ENCODE assay signal across 1 fruit fly cellular context in the genomic region with DNA sequence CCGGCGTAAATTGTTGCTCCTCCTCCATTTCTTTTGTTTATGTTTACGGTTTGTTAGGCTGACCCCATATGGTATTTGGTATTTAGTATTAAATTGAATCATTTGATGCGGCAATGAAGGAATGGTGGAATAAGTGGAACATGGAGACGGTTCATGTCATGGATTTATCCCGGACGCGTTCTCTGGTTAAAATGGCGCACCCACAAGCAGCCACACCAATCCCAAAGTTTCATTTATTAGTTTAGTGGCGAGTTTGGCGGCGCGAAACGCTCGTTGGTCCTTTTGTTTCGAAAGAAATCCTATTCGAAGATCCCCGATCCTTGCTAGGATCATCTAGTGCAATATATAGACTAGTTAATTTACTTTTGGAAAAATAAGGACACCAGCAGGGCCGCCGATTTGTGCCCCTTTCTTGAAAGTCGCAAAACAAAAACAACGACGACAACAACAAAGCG.
TF ChIP-seq lines count a peak whose summit lies in the region.

TSS of gene CG6685 (minus strand) at position 51 of the 455 bp plus-strand sequence.
TSS of gene Dronc (plus strand) at position 213 of the 455 bp plus-strand sequence.

TF ChIP-seq in whole organism, embryonic, 481 proteins besides CTCF, POLR2A, EP300 and RAD21 (continued from another document):
- TF ChIP-seq bigmax (GFP tag; optimal IDR thresholded peaks at IDR 0.05; lab: Kevin White, UChicago) = no peak
- TF ChIP-seq CG7372 (GFP tag; IDR thresholded peaks at IDR 0.05; lab: Robert Waterston, UW) = no peak
- no peak for TF ChIP-seq tio (GFP tag; optimal IDR thresholded peaks at IDR 0.05; lab: Kevin White, UChicago)
- TF ChIP-seq Antp (GFP tag; optimal IDR thresholded peaks at IDR 0.05; lab: Kevin White, UChicago) = no peak
- TF ChIP-seq lbe (GFP tag; optimal IDR thresholded peaks at IDR 0.05; lab: Kevin White, UChicago) = no peak
- no peak for TF ChIP-seq cas (GFP tag; IDR thresholded peaks at IDR 0.05; lab: Robert Waterston, UW)
- TF ChIP-seq slp2 (GFP tag; optimal IDR thresholded peaks at IDR 0.05; lab: Kevin White, UChicago) = no peak
- no peak for TF ChIP-seq gsb (GFP tag; IDR thresholded peaks at IDR 0.05; lab: Robert Waterston, UW)
- no peak for TF ChIP-seq grau (tag; optimal IDR thresholded peaks at IDR 0.05; lab: Kevin White, UChicago)
- TF ChIP-seq CG11456 (GFP tag; IDR thresholded peaks at IDR 0.05; lab: Robert Waterston, UW) = no peak
- TF ChIP-seq pb (GFP tag; optimal IDR thresholded peaks at IDR 0.05; lab: Kevin White, UChicago) = no peak
- TF ChIP-seq phol (tag; optimal IDR thresholded peaks at IDR 0.05; lab: Kevin White, UChicago) = peak; percentile 94
- no peak for TF ChIP-seq HLHmδ (GFP tag; optimal IDR thresholded peaks at IDR 0.05; lab: Kevin White, UChicago)
- no peak for TF ChIP-seq CG17328 (GFP tag; IDR thresholded peaks at IDR 0.05; lab: Robert Waterston, UW)
- TF ChIP-seq nmo (GFP tag; optimal IDR thresholded peaks at IDR 0.05; lab: Kevin White, UChicago) = peak; percentile 57
- no peak for TF ChIP-seq z (GFP tag; IDR thresholded peaks at IDR 0.05; lab: Robert Waterston, UW)
- TF ChIP-seq CG15479 (GFP tag; optimal IDR thresholded peaks at IDR 0.05; lab: Kevin White, UChicago) = no peak
- TF ChIP-seq tx (GFP tag; optimal IDR thresholded peaks at IDR 0.05; lab: Kevin White, UChicago) = no peak
- TF ChIP-seq sens-2 (GFP tag; IDR thresholded peaks at IDR 0.05; lab: Robert Waterston, UW) = no peak
- peak in 1 of 2 experiments; percentile 80 for TF ChIP-seq Hr78 (GFP tag; optimal IDR thresholded peaks at IDR 0.05; lab: Kevin White, UChicago)
- TF ChIP-seq Awh (GFP tag; IDR thresholded peaks at IDR 0.05; lab: Robert Waterston, UW) = no peak
- TF ChIP-seq CG15269 (tag; optimal IDR thresholded peaks at IDR 0.05; lab: Kevin White, UChicago) = no peak
- peak; percentile 65 for TF ChIP-seq CoRest (tag; optimal IDR thresholded peaks at IDR 0.05; lab: Kevin White, UChicago)
- no peak for TF ChIP-seq CG12104 (GFP tag; optimal IDR thresholded peaks at IDR 0.05; lab: Kevin White, UChicago)
- no peak for TF ChIP-seq Adf1 (GFP tag; IDR thresholded peaks at IDR 0.05; lab: Robert Waterston, UW)
- no peak for TF ChIP-seq Chrac-16 (GFP tag; optimal IDR thresholded peaks at IDR 0.05; lab: Kevin White, UChicago)
- TF ChIP-seq Dp (GFP tag; optimal IDR thresholded peaks at IDR 0.05; lab: Kevin White, UChicago) = peak; percentile 60
TF ChIP-seq in whole organism, embryonic: peak in this region for 67.
